Worm (Caenorhabditis elegans): ENCODE data around the gene T19H12.12.

- TF ChIP-seq mes-4 (tag; optimal IDR thresholded peaks at IDR 0.05) = no peak
- TF ChIP-seq attf-5 (GFP tag; optimal IDR thresholded peaks at IDR 0.05) = no peak
Measured at ce11 chrV:4871992-4872391, 12.6 kb upstream of the T19H12.12 start, which contains the start of gene srd-33.

Measured in whole organism, young adult.